Worm (Caenorhabditis elegans) whole organism, L4 larva: ENCODE results near the gene srh-169.

ENCODE experiments used
- D1046.2 ChIP-seq: fragments of 200-800 bp; sonication (Bioruptor generic); IDR thresholded peaks from 2 replicates; pipeline ENCODE4 v1.3.6; 2022; ENCODE audit warnings: missing genetic modification characterization, missing compliant biosample characterization
- F10B5.3 ChIP-seq: sonication (generic microtip); optimal IDR thresholded peaks from 2 replicates; lab custom pipeline; 2016; ENCODE audit warnings: mild to moderate bottlenecking, missing genetic modification characterization, missing compliant biosample characterization
- F49E8.2 ChIP-seq: sonication (generic microtip); optimal IDR thresholded peaks from 2 replicates; lab custom pipeline; 2016; ENCODE audit warnings: missing compliant biosample characterization, mild to moderate bottlenecking, missing genetic modification characterization, borderline replicate concordance
- Y105C5A.15 ChIP-seq: fragments of 200-800 bp; sonication (Bioruptor generic); IDR thresholded peaks from 2 replicates; pipeline ENCODE4 v1.3.6; 2022; ENCODE audit warnings: missing genetic modification characterization, missing compliant biosample characterization
- ZK546.5 ChIP-seq, 2 experiments: sonication (generic microtip); optimal IDR thresholded peaks; 2 replicates each; lab custom pipeline; 2017; ENCODE audit warnings: missing biosample characterization in 2 of 2, missing genetic modification characterization in 2 of 2
- aha-1 ChIP-seq: fragments of 150-350 bp; peaks from one replicate; lab custom pipeline; 2014; ENCODE audit warnings: missing biosample characterization, missing genetic modification characterization
- ceh-28 ChIP-seq: fragments of 150-350 bp; optimal IDR thresholded peaks from 2 replicates; lab custom pipeline; 2014; ENCODE audit warnings: missing biosample characterization, missing genetic modification reagents, missing genetic modification characterization
- cey-2 ChIP-seq: sonication (generic microtip); optimal IDR thresholded peaks from 3 replicates; lab custom pipeline; 2017; ENCODE audit warnings: missing genetic modification characterization, mild to moderate bottlenecking, missing compliant biosample characterization, antibody characterized with exemption, borderline replicate concordance; ENCODE audit not compliant: insufficient read depth
- daf-16 ChIP-seq, 3 experiments: sonication (generic microtip); optimal IDR thresholded peaks; 2 replicates each; lab custom pipeline; 2016 to 2017; ENCODE audit warnings: missing genetic modification characterization in 3 of 3, missing genetic modification reagents in 3 of 3, mild to moderate bottlenecking in 2 of 3, missing compliant biosample characterization in 2 of 3, missing biosample characterization in 1 of 3, moderate library complexity in 1 of 3
- daf-8 ChIP-seq: fragments of 200-800 bp; sonication (Bioruptor generic); IDR thresholded peaks from 2 replicates; pipeline ENCODE4 v1.3.6; 2022; ENCODE audit warnings: missing genetic modification characterization, missing compliant biosample characterization
- dmd-6 ChIP-seq: fragments of 200-800 bp; sonication (Bioruptor generic); IDR thresholded peaks from 2 replicates; pipeline ENCODE4 v1.3.6; 2022; ENCODE audit warnings: missing genetic modification reagents, missing genetic modification characterization, missing compliant biosample characterization
- dmd-8 ChIP-seq: fragments of 200-800 bp; sonication (Bioruptor generic); IDR thresholded peaks from 2 replicates; pipeline ENCODE4 v1.3.6; 2022; ENCODE audit warnings: missing genetic modification characterization, missing compliant biosample characterization
- egl-27 ChIP-seq: sonication (generic microtip); optimal IDR thresholded peaks from 3 replicates; lab custom pipeline; 2017; ENCODE audit warnings: missing biosample characterization, missing genetic modification reagents, missing genetic modification characterization
- fkh-10 ChIP-seq: fragments of 150-350 bp; optimal IDR thresholded peaks from 2 replicates; lab custom pipeline; 2014; ENCODE audit warnings: missing biosample characterization, missing genetic modification reagents, missing genetic modification characterization
- hlh-11 ChIP-seq: fragments of 200-800 bp; sonication (Bioruptor generic); optimal IDR thresholded peaks from 2 replicates; lab custom pipeline; 2018; ENCODE audit warnings: mild to moderate bottlenecking, missing genetic modification characterization, missing compliant biosample characterization
- lin-13 ChIP-seq: fragments of 150-350 bp; optimal IDR thresholded peaks from 2 replicates; lab custom pipeline; 2014; ENCODE audit warnings: missing biosample characterization, missing genetic modification reagents, missing genetic modification characterization
- lin-29 ChIP-seq: fragments of 200-800 bp; sonication (Bioruptor generic); IDR thresholded peaks from 2 replicates; pipeline ENCODE4 v1.3.6; 2022; ENCODE audit warnings: missing genetic modification reagents, missing genetic modification characterization, missing compliant biosample characterization
- lin-39 ChIP-seq: fragments of 150-350 bp; optimal IDR thresholded peaks from 2 replicates; lab custom pipeline; 2014; ENCODE audit warnings: missing biosample characterization, missing genetic modification reagents, missing genetic modification characterization
- mdl-1 ChIP-seq, 2 experiments: fragments of 150-350 bp in 1 of 2; sonication (generic microtip) in 1 of 2; optimal IDR thresholded peaks; 2 replicates each; lab custom pipeline; 2014 to 2017; ENCODE audit warnings: missing biosample characterization in 2 of 2, missing genetic modification characterization in 2 of 2
- mdt-29 ChIP-seq: fragments of 200-800 bp; sonication (Bioruptor generic); IDR thresholded peaks from 2 replicates; pipeline ENCODE4 v1.3.6; 2022; ENCODE audit warnings: missing genetic modification reagents, missing genetic modification characterization, missing compliant biosample characterization
- nhr-111 ChIP-seq: fragments of 200-800 bp; sonication (Bioruptor generic); optimal IDR thresholded peaks from 2 replicates; lab custom pipeline; 2018; ENCODE audit warnings: mild to moderate bottlenecking, missing genetic modification characterization, missing compliant biosample characterization
- nhr-25 ChIP-seq: sonication (generic microtip); optimal IDR thresholded peaks from 2 replicates; lab custom pipeline; 2017; ENCODE audit warnings: missing genetic modification characterization, mild to moderate bottlenecking, missing compliant biosample characterization, antibody characterized with exemption, moderate library complexity, borderline replicate concordance; ENCODE audit not compliant: insufficient read depth
- nhr-77 ChIP-seq: fragments of 150-350 bp; optimal IDR thresholded peaks from 2 replicates; lab custom pipeline; 2014; ENCODE audit warnings: missing biosample characterization, missing genetic modification characterization
- saeg-2 ChIP-seq: fragments of 200-800 bp; sonication (Bioruptor generic); IDR thresholded peaks from 2 replicates; pipeline ENCODE4 v1.3.6; 2022; ENCODE audit warnings: missing genetic modification reagents, missing genetic modification characterization, missing compliant biosample characterization
- set-16 ChIP-seq: fragments of 200-800 bp; sonication (Bioruptor generic); IDR thresholded peaks from 2 replicates; pipeline ENCODE4 v1.3.6; 2022; ENCODE audit warnings: missing genetic modification reagents, missing genetic modification characterization, missing compliant biosample characterization
- snpc-1.2 ChIP-seq: fragments of 200-800 bp; sonication (Bioruptor generic); IDR thresholded peaks from 2 replicates; pipeline ENCODE4 v1.3.6; 2022; ENCODE audit warnings: missing genetic modification reagents, missing genetic modification characterization, missing compliant biosample characterization
- spr-3 ChIP-seq: fragments of 200-800 bp; sonication (Bioruptor generic); optimal IDR thresholded peaks from 2 replicates; lab custom pipeline; 2018; ENCODE audit warnings: mild to moderate bottlenecking, missing genetic modification characterization, missing compliant biosample characterization
- unc-39 ChIP-seq: sonication (generic microtip); optimal IDR thresholded peaks from 2 replicates; lab custom pipeline; 2017; ENCODE audit warnings: missing biosample characterization, missing genetic modification characterization
- unc-62 ChIP-seq, 3 experiments: fragments of 150-350 bp in 1 of 3; sonication (generic microtip); optimal IDR thresholded peaks in 2 of 3; peaks in 1 of 3; 1 replicate in 1 of 3; 2 replicates in 2 of 3; lab custom pipeline; 2014 to 2017; ENCODE audit warnings: missing biosample characterization in 3 of 3, missing genetic modification characterization in 3 of 3, missing genetic modification reagents in 3 of 3, missing genotype in 1 of 3
- zag-1 ChIP-seq: fragments of 150-350 bp; optimal IDR thresholded peaks from 2 replicates; lab custom pipeline; 2014; ENCODE audit warnings: missing biosample characterization, missing genetic modification characterization
- zip-2 ChIP-seq: fragments of 150-350 bp; optimal IDR thresholded peaks from 2 replicates; lab custom pipeline; 2014; ENCODE audit warnings: missing biosample characterization, missing genetic modification characterization
- ztf-11 ChIP-seq: fragments of 150-350 bp; optimal IDR thresholded peaks from 2 replicates; lab custom pipeline; 2014; ENCODE audit warnings: missing biosample characterization, missing genetic modification characterization

Gene srh-169

DNA sequence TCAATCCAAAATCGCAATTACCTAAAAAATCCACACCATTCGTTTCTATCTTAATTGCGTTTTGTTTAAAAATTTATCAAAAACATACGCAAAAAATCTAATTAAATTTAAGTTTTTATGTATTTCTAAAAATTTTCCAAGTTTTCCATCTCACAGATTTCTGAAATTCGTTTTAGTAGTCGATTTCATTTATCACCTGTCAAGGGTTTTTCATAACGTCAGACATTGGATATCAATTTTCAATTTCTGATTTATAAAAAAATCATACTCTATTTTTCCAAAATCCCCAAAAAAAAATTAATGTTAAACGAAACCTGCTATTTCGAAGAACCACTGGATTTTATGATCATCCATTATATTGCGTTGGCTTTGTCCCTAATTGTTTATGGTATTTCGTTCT is 37.5 kb upstream of the srh-169 start, which contains the start of gene srh-4:
srh-4 (plus strand) TSS at position 301 of the 400 bp plus-strand sequence.
- TF ChIP-seq ZK546.5 (tag; optimal IDR thresholded peaks at IDR 0.05; lab: Kevin White, UChicago) (no peak), aha-1 (tag; lab: Kevin White, UChicago) (peak; percentile 3), F10B5.3 (no peak)

DNA sequence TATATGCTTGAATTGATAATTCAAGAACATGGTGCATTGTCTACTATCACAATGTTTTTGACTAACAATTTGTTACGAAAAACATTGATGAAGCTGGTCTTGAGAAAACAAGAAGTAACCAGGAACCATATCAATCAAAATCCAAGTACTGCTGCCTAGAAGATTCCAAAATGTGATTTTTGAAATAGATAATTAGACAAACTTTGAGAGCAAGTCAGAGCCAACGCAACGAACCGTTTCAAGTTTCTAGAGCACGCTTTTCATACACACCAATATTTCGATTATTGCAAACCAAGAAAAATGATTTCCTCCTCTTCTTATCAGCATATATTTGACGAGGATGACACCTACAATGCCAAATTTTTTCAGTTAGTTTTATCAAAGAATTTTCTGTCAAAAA is 30.9 kb upstream of the srh-169 start, which contains the start of gene srw-89:
srw-89 (plus strand) TSS at position 301 of the 400 bp plus-strand sequence.
- TF ChIP-seq hlh-11 (tag; lab: Kevin White, UChicago) = no peak
- no peak for TF ChIP-seq lin-29 (GFP tag; lab: Robert Waterston, UW)

DNA sequence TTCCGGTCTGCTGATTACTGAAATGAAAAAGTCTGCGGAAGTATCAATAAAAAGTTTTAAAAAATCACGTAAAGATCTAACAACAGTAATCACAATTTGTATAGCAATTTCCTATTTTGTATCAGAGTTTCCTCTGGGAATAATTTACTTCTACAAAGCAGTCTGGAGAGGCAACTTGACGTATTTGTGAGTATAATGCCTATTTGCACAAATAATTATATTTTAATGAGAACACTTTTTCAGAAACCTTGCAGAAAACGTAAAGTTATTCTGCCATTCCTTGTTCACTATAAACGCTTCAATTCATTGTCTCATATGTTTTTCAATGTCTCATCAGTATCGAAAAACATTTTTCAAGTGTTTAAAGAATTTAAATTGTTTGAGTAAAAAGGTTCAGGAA is 29.1 kb upstream of the srh-169 start:
- TF ChIP-seq nhr-111 (GFP tag; lab: Kevin White, UChicago) (no peak), unc-62 (GFP tag; optimal IDR thresholded peaks at IDR 0.05 in 1 of 2; lab: Kevin White, UChicago) (peak in 1 of 2 experiments; percentile 80), unc-62 (tag; optimal IDR thresholded peaks at IDR 0.05; lab: Kevin White, UChicago) (no peak)

DNA sequence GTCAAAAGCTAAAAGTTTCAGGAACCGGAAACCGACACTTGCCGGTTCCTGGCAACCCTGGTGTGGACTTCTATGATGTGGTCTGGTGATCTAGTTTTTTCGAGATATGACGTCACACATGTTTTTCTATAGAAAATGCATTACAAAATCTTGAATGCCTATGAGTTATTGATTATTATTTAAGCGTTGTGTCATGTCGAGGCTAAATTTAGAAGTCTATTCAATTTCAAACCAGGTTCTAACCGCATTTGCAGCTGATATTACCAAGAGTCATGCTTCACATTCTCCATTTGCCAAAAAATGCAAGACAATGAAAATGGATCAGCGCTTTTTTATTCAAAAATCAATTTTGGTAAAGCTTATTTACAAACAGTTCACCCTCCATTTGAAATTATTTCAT is 28.5 kb upstream of the srh-169 start, which contains the start of gene K09D9.3:
K09D9.3 (plus strand) TSS at position 301 of the 400 bp plus-strand sequence.
- TF ChIP-seq egl-27 (tag; lab: Kevin White, UChicago) (no peak), set-16 (GFP tag; lab: Robert Waterston, UW) (no peak), lin-13 (no peak), Y105C5A.15 (GFP tag; lab: Robert Waterston, UW) (no peak), lin-39 (tag; lab: Kevin White, UChicago) (no peak), zag-1 (no peak), dmd-8 (GFP tag; lab: Robert Waterston, UW) (no peak), daf-16 (GFP tag; optimal IDR thresholded peaks at IDR 0.05; lab: Kevin White, UChicago) (no peak), daf-16 (tag; optimal IDR thresholded peaks at IDR 0.05; lab: Kevin White, UChicago) (no peak), D1046.2 (GFP tag; lab: Robert Waterston, UW) (no peak), snpc-1.2 (GFP tag; lab: Robert Waterston, UW) (no peak), nhr-77 (no peak), ztf-11 (tag; lab: Kevin White, UChicago) (no peak), nhr-25 (no peak), lin-29 (GFP tag; lab: Robert Waterston, UW) (no peak), fkh-10 (GFP tag; lab: Kevin White, UChicago) (no peak), F49E8.2 (tag; lab: Kevin White, UChicago) (no peak)

DNA sequence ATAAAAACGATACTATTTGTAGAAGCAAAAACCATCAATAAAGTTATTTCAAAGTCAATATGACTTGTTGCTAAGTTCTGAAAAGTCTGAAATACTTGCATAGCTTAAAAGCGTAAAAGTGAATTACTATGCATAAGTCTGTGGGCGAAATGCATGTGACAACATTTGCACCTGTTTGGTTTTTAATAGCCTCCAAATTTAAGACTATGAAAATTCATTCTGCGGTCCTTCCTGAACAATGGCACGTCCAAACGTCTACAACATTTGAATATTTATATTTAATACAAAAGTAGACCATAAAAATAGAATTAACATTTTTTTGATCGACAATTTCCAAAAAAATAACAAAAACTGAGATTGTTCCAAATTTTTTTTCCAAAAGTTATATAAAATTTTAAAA is 25.9 kb upstream of the srh-169 start, which contains the start of gene K09D9.14:
K09D9.14 (minus strand) TSS at position 101 of the 400 bp plus-strand sequence.
- TF ChIP-seq zip-2 (tag; lab: Kevin White, UChicago) (no peak), spr-3 (no peak), daf-8 (GFP tag; lab: Robert Waterston, UW) (no peak), mdt-29 (no peak), saeg-2 (GFP tag; lab: Robert Waterston, UW) (no peak), ztf-11 (tag; lab: Kevin White, UChicago) (no peak), dmd-6 (no peak), ceh-28 (tag; lab: Kevin White, UChicago) (no peak), unc-39 (no peak), mdl-1 (tag; optimal IDR thresholded peaks at IDR 0.05; lab: Kevin White, UChicago) (no peak), cey-2 (no peak)
